Fruit fly (Drosophila melanogaster) whole organism, embryonic: ENCODE measurements around the gene CG6254.

Experiments used
- Atf3 ChIP-seq: fragments of 200-800 bp; sonication (Bioruptor generic); optimal IDR thresholded peaks from 3 replicates; lab custom pipeline; 2016; ENCODE audit warnings: missing biosample characterization, missing genetic modification characterization
- CG10209 ChIP-seq: fragments of 200-800 bp; sonication (Bioruptor generic); optimal IDR thresholded peaks from 3 replicates; lab custom pipeline; 2017; ENCODE audit warnings: missing biosample characterization, mild to moderate bottlenecking, missing genetic modification characterization, missing genetic modification reagents
- CG10274 ChIP-seq: fragments of 200-800 bp; sonication (Bioruptor generic); optimal IDR thresholded peaks from 3 replicates; lab custom pipeline; 2017; ENCODE audit warnings: missing biosample characterization, mild to moderate bottlenecking, missing genetic modification characterization
- CG11093 ChIP-seq: fragments of 200-800 bp; sonication (Bioruptor generic); IDR thresholded peaks from 3 replicates; pipeline ENCODE4 v1.3.6; 2022; ENCODE audit warnings: missing biosample characterization, missing genetic modification characterization
- CG13894 ChIP-seq: fragments of 200-800 bp; sonication (Bioruptor generic); optimal IDR thresholded peaks from 3 replicates; lab custom pipeline; 2018; ENCODE audit warnings: missing biosample characterization, mild to moderate bottlenecking, missing genetic modification characterization, moderate library complexity
- CG14860 ChIP-seq: fragments of 200-800 bp; sonication (Bioruptor generic); IDR thresholded peaks from 3 replicates; pipeline ENCODE4 v1.3.6; 2022; ENCODE audit warnings: missing biosample characterization, missing genetic modification characterization; ENCODE audit not compliant: partially characterized antibody
- CG15269 ChIP-seq: fragments of 200-800 bp; sonication (Bioruptor generic); optimal IDR thresholded peaks from 2 replicates; lab custom pipeline; 2018; ENCODE audit warnings: missing biosample characterization, mild to moderate bottlenecking, missing genetic modification characterization, moderate library complexity
- CG17361 ChIP-seq: fragments of 200-800 bp; sonication (Bioruptor generic); IDR thresholded peaks from 3 replicates; pipeline ENCODE4 v1.3.6; 2022; ENCODE audit warnings: missing biosample characterization, missing genetic modification characterization
- CG1792 ChIP-seq: fragments of 200-800 bp; sonication (Bioruptor generic); optimal IDR thresholded peaks from 2 replicates; lab custom pipeline; 2016; ENCODE audit warnings: missing biosample characterization, missing genetic modification characterization
- CG18476 ChIP-seq: fragments of 200-800 bp; sonication (Bioruptor generic); optimal IDR thresholded peaks from 2 replicates; lab custom pipeline; 2016; ENCODE audit warnings: missing biosample characterization, mild to moderate bottlenecking, missing genetic modification characterization
- CG18599 ChIP-seq: fragments of 200-800 bp; sonication (Bioruptor generic); optimal IDR thresholded peaks from 3 replicates; lab custom pipeline; 2017; ENCODE audit warnings: missing biosample characterization, missing genetic modification characterization, mild to moderate bottlenecking, moderate library complexity, missing genetic modification reagents
- CG32532 ChIP-seq: fragments of 200-800 bp; sonication (Bioruptor generic); IDR thresholded peaks from 2 replicates; pipeline ENCODE4 v1.3.6; 2022; ENCODE audit warnings: missing biosample characterization, missing genetic modification characterization
- CG3281 ChIP-seq: fragments of 200-800 bp; sonication (Bioruptor generic); optimal IDR thresholded peaks from 3 replicates; lab custom pipeline; 2017; ENCODE audit warnings: missing biosample characterization, mild to moderate bottlenecking, missing genetic modification characterization
- CG34376 ChIP-seq: fragments of 200-800 bp; sonication (Bioruptor generic); optimal IDR thresholded peaks from 2 replicates; lab custom pipeline; 2018; ENCODE audit warnings: missing biosample characterization, mild to moderate bottlenecking, missing genetic modification characterization
- Doc2 ChIP-seq: fragments of 200-800 bp; sonication (Bioruptor generic); IDR thresholded peaks from 2 replicates; pipeline ENCODE4 v1.3.6; 2022; ENCODE audit warnings: missing biosample characterization, missing genetic modification characterization
- Fer3 ChIP-seq: fragments of 200-800 bp; sonication (Bioruptor generic); optimal IDR thresholded peaks from 2 replicates; lab custom pipeline; 2018; ENCODE audit warnings: missing biosample characterization, mild to moderate bottlenecking, missing genetic modification characterization, moderate library complexity
- Gsc ChIP-seq: fragments of 200-800 bp; sonication (Bioruptor generic); IDR thresholded peaks from 2 replicates; pipeline ENCODE4 v1.3.6; 2022; ENCODE audit warnings: missing biosample characterization, missing genetic modification characterization
- H15 ChIP-seq: fragments of 200-800 bp; sonication (Bioruptor generic); IDR thresholded peaks from 3 replicates; pipeline ENCODE4 v1.3.6; 2022; ENCODE audit warnings: missing biosample characterization, missing genetic modification characterization
- HHEX ChIP-seq: fragments of 200-800 bp; sonication (Bioruptor generic); optimal IDR thresholded peaks from 3 replicates; lab custom pipeline; 2017; ENCODE audit warnings: missing biosample characterization, mild to moderate bottlenecking, missing genetic modification characterization, missing genetic modification reagents
- NFAT ChIP-seq: fragments of 200-800 bp; sonication (Bioruptor generic); IDR thresholded peaks from 2 replicates; pipeline ENCODE4 v1.3.6; 2022; ENCODE audit warnings: missing biosample characterization, missing genetic modification characterization
- Oli ChIP-seq: fragments of 200-800 bp; sonication (Bioruptor generic); optimal IDR thresholded peaks from 2 replicates; lab custom pipeline; 2018; ENCODE audit warnings: missing biosample characterization, mild to moderate bottlenecking, missing genetic modification characterization, moderate library complexity
- Sox100B ChIP-seq: fragments of 200-800 bp; sonication (Bioruptor generic); optimal IDR thresholded peaks from 3 replicates; lab custom pipeline; 2018; ENCODE audit warnings: missing biosample characterization, mild to moderate bottlenecking, missing genetic modification characterization
- Spps ChIP-seq: fragments of 200-800 bp; sonication (Bioruptor generic); optimal IDR thresholded peaks from 2 replicates; lab custom pipeline; 2018; ENCODE audit warnings: missing biosample characterization, mild to moderate bottlenecking, missing genetic modification characterization
- Sry-δ ChIP-seq: fragments of 200-800 bp; sonication (Bioruptor generic); optimal IDR thresholded peaks from 2 replicates; lab custom pipeline; 2016; ENCODE audit warnings: missing biosample characterization, missing genetic modification characterization
- TFAM ChIP-seq: fragments of 200-800 bp; sonication (Bioruptor generic); optimal IDR thresholded peaks from 2 replicates; lab custom pipeline; 2017; ENCODE audit warnings: missing biosample characterization, missing genetic modification characterization, inconsistent platforms
- Trl ChIP-seq, 3 experiments: fragments of >200 bp in 2 of 3; fragments of 200-800 bp in 1 of 3; sonication (Bioruptor generic) in 1 of 3; optimal IDR thresholded peaks; 2 replicates in 1 of 3; 3 replicates in 2 of 3; lab custom pipeline; 2016 to 2017; ENCODE audit warnings: missing biosample characterization in 1 of 3, missing genetic modification characterization in 1 of 3
- ase ChIP-seq: fragments of 200-800 bp; sonication (Bioruptor generic); IDR thresholded peaks from 3 replicates; pipeline ENCODE4 v1.3.6; 2022; ENCODE audit warnings: missing biosample characterization, missing genetic modification characterization
- caup ChIP-seq: fragments of 200-800 bp; sonication (Bioruptor generic); optimal IDR thresholded peaks from 3 replicates; lab custom pipeline; 2017; ENCODE audit warnings: missing biosample characterization, mild to moderate bottlenecking, missing genetic modification characterization, moderate library complexity; ENCODE audit not compliant: severe bottlenecking
- corto ChIP-seq: fragments of 200-800 bp; sonication (Bioruptor generic); optimal IDR thresholded peaks from 2 replicates; lab custom pipeline; 2016; ENCODE audit warnings: missing biosample characterization, mild to moderate bottlenecking, missing genetic modification characterization, moderate library complexity
- croc ChIP-seq: fragments of 200-800 bp; sonication (Bioruptor generic); conservative IDR thresholded peaks from 3 replicates; pipeline ENCODE4 v1.3.6; 2022; ENCODE audit warnings: missing biosample characterization, missing genetic modification characterization
- dm ChIP-seq: fragments of 200-800 bp; sonication (Bioruptor generic); optimal IDR thresholded peaks from 3 replicates; lab custom pipeline; 2016; ENCODE audit warnings: missing biosample characterization, missing genetic modification characterization
- fd64A ChIP-seq: fragments of 200-800 bp; sonication (Bioruptor generic); optimal IDR thresholded peaks from 3 replicates; lab custom pipeline; 2018; ENCODE audit warnings: missing biosample characterization, mild to moderate bottlenecking, missing genetic modification characterization
- ftz-f1 ChIP-seq: fragments of 200-800 bp; sonication (Bioruptor generic); optimal IDR thresholded peaks from 2 replicates; lab custom pipeline; 2016; ENCODE audit warnings: missing biosample characterization, missing genetic modification characterization
- grn ChIP-seq: fragments of 200-800 bp; sonication (Bioruptor generic); optimal IDR thresholded peaks from 3 replicates; lab custom pipeline; 2017; ENCODE audit warnings: missing biosample characterization, missing genetic modification characterization
- h ChIP-seq: fragments of >200 bp; optimal IDR thresholded peaks from 2 replicates; lab custom pipeline; 2017
- hb ChIP-seq: fragments of 200-800 bp; sonication (Bioruptor generic); IDR thresholded peaks from 3 replicates; pipeline ENCODE4 v1.3.6; 2022; ENCODE audit warnings: missing biosample characterization, missing genetic modification characterization; ENCODE audit not compliant: partially characterized antibody
- jigr1 ChIP-seq: fragments of 200-800 bp; sonication (Bioruptor generic); IDR thresholded peaks from 3 replicates; pipeline ENCODE4 v1.3.6; 2022; ENCODE audit warnings: missing biosample characterization, missing genetic modification characterization
- kah ChIP-seq: fragments of 200-800 bp; sonication (Bioruptor generic); optimal IDR thresholded peaks from 2 replicates; lab custom pipeline; 2018; ENCODE audit warnings: missing biosample characterization, mild to moderate bottlenecking, missing genetic modification characterization
- kni ChIP-seq: fragments of 200-800 bp; sonication (Bioruptor generic); optimal IDR thresholded peaks from 3 replicates; lab custom pipeline; 2017; ENCODE audit warnings: mild to moderate bottlenecking, missing biosample characterization, missing genetic modification reagents, missing genetic modification characterization
- lab ChIP-seq: fragments of 200-800 bp; sonication (Bioruptor generic); optimal IDR thresholded peaks from 3 replicates; lab custom pipeline; 2017; ENCODE audit warnings: missing biosample characterization, missing genetic modification characterization, mild to moderate bottlenecking, moderate library complexity, missing genetic modification reagents
- nerfin-1 ChIP-seq: fragments of 200-800 bp; sonication (Bioruptor generic); optimal IDR thresholded peaks from 3 replicates; lab custom pipeline; 2019; ENCODE audit warnings: missing biosample characterization, mild to moderate bottlenecking, missing genetic modification characterization, moderate library complexity
- pnt ChIP-seq: fragments of 200-800 bp; sonication (Bioruptor generic); optimal IDR thresholded peaks from 3 replicates; lab custom pipeline; 2016; ENCODE audit warnings: missing biosample characterization, missing genetic modification characterization
- sc ChIP-seq, 3 experiments: fragments of >200 bp in 2 of 3; fragments of 200-800 bp in 1 of 3; sonication (Bioruptor generic) in 1 of 3; optimal IDR thresholded peaks; 2 replicates in 2 of 3; 3 replicates in 1 of 3; lab custom pipeline; 2017; ENCODE audit warnings: mild to moderate bottlenecking in 1 of 3, missing biosample characterization in 1 of 3, missing genetic modification characterization in 1 of 3, missing genetic modification reagents in 1 of 3
- sim ChIP-seq: fragments of 200-800 bp; sonication (Bioruptor generic); IDR thresholded peaks from 2 replicates; pipeline ENCODE4 v1.3.6; 2022; ENCODE audit warnings: missing biosample characterization, missing genetic modification characterization
- slbo ChIP-seq: fragments of 200-800 bp; sonication (Bioruptor generic); IDR thresholded peaks from 2 replicates; pipeline ENCODE4 v1.3.6; 2022; ENCODE audit warnings: missing biosample characterization, missing genetic modification characterization
- slou ChIP-seq: fragments of 200-800 bp; sonication (Bioruptor generic); optimal IDR thresholded peaks from 3 replicates; lab custom pipeline; 2016; ENCODE audit warnings: missing biosample characterization, missing genetic modification characterization
- sob ChIP-seq: fragments of 200-800 bp; sonication (Bioruptor generic); IDR thresholded peaks from 2 replicates; pipeline ENCODE4 v1.3.6; 2022; ENCODE audit warnings: missing biosample characterization, missing genetic modification characterization
- tin ChIP-seq: fragments of 200-800 bp; sonication (Bioruptor generic); optimal IDR thresholded peaks from 3 replicates; lab custom pipeline; 2016; ENCODE audit warnings: missing biosample characterization, missing genetic modification characterization
- trh ChIP-seq: fragments of 200-800 bp; sonication (Bioruptor generic); optimal IDR thresholded peaks from 2 replicates; lab custom pipeline; 2016; ENCODE audit warnings: missing biosample characterization, missing genetic modification characterization
- vnd ChIP-seq: fragments of 200-800 bp; sonication (Bioruptor generic); IDR thresholded peaks from 3 replicates; pipeline ENCODE4 v1.3.6; 2022; ENCODE audit warnings: missing biosample characterization, missing genetic modification characterization; ENCODE audit not compliant: partially characterized antibody
- zen ChIP-seq: fragments of 200-800 bp; sonication (Bioruptor generic); optimal IDR thresholded peaks from 3 replicates; lab custom pipeline; 2018; ENCODE audit warnings: missing biosample characterization, mild to moderate bottlenecking, missing genetic modification characterization, moderate library complexity

Gene CG6254

DNA sequence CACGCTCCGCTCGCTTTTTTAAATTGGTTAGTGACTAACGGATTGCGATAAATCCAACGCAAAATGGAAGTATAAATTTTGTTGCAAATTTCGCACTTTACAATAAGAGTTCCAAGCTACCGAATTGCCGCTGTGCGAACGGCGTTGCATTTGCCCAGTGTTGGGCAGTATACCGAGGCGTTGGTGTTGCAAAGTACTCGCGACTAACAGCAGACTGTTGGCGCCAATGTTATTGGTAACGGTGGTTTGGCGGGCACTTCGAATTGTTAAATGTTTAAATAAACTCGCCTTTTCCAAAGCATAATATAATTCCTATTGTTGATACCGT lies 26.8 kb downstream of the CG6254 start (continued):
- TF ChIP-seq CG10274 (GFP tag; lab: Kevin White, UChicago) (no peak), slou (no peak), jigr1 (no peak), Sox100B (GFP tag; lab: Kevin White, UChicago) (no peak), Atf3 (GFP tag; lab: Kevin White, UChicago) (no peak), CG18599 (peak; percentile 64), CG17361 (GFP tag; lab: Robert Waterston, UW) (no peak; the same call in 2 of the 3 replicates), CG10209 (GFP tag; lab: Kevin White, UChicago) (peak; percentile 25), Sry-δ (GFP tag; lab: Kevin White, UChicago) (peak; percentile 46), ftz-f1 (GFP tag; lab: Kevin White, UChicago) (no peak), caup (GFP tag; lab: Kevin White, UChicago) (peak; percentile 71), fd64A (GFP tag; lab: Kevin White, UChicago) (no peak), Doc2 (GFP tag; lab: Robert Waterston, UW) (no peak), dm (GFP tag; lab: Kevin White, UChicago) (no peak), croc (no peak), NFAT (GFP tag; lab: Robert Waterston, UW) (peak; percentile 29; the same call in 1 of the 2 replicates), hb (GFP tag; lab: Robert Waterston, UW) (no peak), corto (GFP tag; lab: Kevin White, UChicago) (no peak), H15 (GFP tag; lab: Robert Waterston, UW) (no peak), CG34376 (GFP tag; lab: Kevin White, UChicago) (peak; percentile 63), HHEX (no peak), slbo (peak; percentile 51; the same call in 1 of the 2 replicates), TFAM (GFP tag; lab: Kevin White, UChicago) (no peak), kah (GFP tag; lab: Kevin White, UChicago) (no peak), kni (GFP tag; lab: Kevin White, UChicago) (no peak), vnd (GFP tag; lab: Robert Waterston, UW) (no peak), CG13894 (tag; lab: Kevin White, UChicago) (peak; percentile 6), CG18476 (GFP tag; lab: Kevin White, UChicago) (no peak), nerfin-1 (tag; lab: Kevin White, UChicago) (no peak), CG11093 (GFP tag; lab: Robert Waterston, UW) (no peak), tin (GFP tag; lab: Kevin White, UChicago) (peak; percentile 48), CG14860 (GFP tag; lab: Robert Waterston, UW) (no peak), CG32532 (GFP tag; lab: Robert Waterston, UW) (no peak), Oli (tag; lab: Kevin White, UChicago) (no peak), Gsc (GFP tag; lab: Robert Waterston, UW) (no peak), sc (optimal IDR thresholded peaks at IDR 0.05; lab: Kevin White, UChicago) (no peak), sc (GFP tag; optimal IDR thresholded peaks at IDR 0.05; lab: Kevin White, UChicago) (no peak), trh (GFP tag; lab: Kevin White, UChicago) (no peak), CG15269 (tag; lab: Kevin White, UChicago) (no peak), Trl (optimal IDR thresholded peaks at IDR 0.05; lab: Kevin White, UChicago) (no peak), Trl (GFP tag; optimal IDR thresholded peaks at IDR 0.05; lab: Kevin White, UChicago) (peak; percentile 56), pnt (no peak), zen (tag; lab: Kevin White, UChicago) (no peak), ase (GFP tag; lab: Robert Waterston, UW) (no peak), grn (GFP tag; lab: Kevin White, UChicago) (no peak), CG1792 (no peak), sim (no peak), h (lab: Kevin White, UChicago) (no peak), Spps (tag; lab: Kevin White, UChicago) (no peak), Fer3 (tag; lab: Kevin White, UChicago) (peak; percentile 43), sob (GFP tag; lab: Robert Waterston, UW) (peak; percentile 70), lab (GFP tag; lab: Kevin White, UChicago) (peak; percentile 77), CG3281 (GFP tag; lab: Kevin White, UChicago) (no peak)
